Fruit fly (Drosophila melanogaster): ENCODE data around the gene borr.

The borr gene

DNA sequence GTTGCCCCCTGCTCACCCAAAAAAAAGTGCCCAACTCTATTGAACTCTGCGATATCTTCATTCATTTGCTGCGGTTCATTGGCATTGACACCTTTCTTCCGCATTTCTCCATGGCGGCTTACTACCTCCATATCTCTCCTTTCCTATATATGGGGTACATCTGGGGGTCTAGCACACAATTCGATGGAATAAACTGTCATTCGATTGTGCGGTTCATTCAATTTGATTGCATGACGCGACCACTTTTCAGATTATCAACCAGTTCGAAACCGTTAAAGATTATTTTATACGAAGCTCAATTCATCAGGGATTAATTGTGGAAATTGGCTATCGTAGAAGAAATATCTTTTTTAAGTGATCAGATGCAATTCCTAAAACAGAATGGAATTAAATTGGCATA, 39.3 kb downstream of the borr start:
- peak; percentile 92 for TF ChIP-seq svp (GFP tag)
- TF ChIP-seq CG10669 (GFP tag; optimal IDR thresholded peaks at IDR 0.05), result no peak
- peak; percentile 21 for TF ChIP-seq vri (GFP tag; optimal IDR thresholded peaks at IDR 0.05)

DNA sequence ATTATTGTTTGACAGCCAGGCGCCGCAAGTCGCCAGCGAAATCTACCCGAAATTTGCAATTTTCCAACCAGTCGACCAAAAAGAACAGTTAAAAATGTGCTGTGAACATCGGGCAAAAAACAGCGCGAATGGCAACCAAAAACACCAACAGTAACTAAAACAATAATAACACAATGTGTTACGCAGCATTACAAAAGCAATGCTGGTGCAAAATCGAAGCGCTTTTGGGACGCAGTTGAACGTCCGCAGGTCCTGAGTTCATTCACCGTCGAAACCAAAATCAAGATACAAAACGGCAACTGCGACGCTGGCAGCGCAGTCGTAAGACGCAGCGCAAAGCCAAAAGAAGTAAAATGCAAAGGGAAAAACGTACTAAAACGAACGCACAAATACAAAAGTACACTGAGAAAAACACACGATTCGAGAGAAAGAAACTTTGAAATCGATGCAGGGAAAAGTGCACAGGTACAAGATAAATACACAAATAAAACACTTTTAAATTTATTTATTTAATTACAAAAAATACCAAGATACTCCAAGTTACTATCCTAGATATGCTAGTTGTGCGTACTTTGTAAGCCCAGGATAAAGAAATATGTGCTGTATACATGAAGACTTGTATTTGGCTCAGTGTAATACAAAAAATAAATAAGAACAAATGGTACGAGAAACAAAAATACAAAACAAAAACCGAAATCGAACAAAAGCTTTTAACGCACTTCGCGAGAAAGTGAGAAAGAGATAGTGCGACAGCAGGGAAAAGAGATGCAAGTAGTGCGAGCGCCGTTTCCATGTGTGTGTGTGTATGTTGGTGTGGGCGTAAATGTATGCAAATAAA, 41.8 kb downstream of the borr start:
- TF ChIP-seq CG4318 (GFP tag; optimal IDR thresholded peaks at IDR 0.05), result peak; percentile 56
- peak; percentile 94 for TF ChIP-seq Hr39 (GFP tag; optimal IDR thresholded peaks at IDR 0.05)
- TF ChIP-seq CG8319 (GFP tag; optimal IDR thresholded peaks at IDR 0.05), result peak; percentile 85
- peak; percentile 98 for TF ChIP-seq Met (GFP tag; optimal IDR thresholded peaks at IDR 0.05)
- TF ChIP-seq Hr4 (GFP tag; optimal IDR thresholded peaks at IDR 0.05), result peak; percentile 49
- peak; percentile 89 to 94 for TF ChIP-seq ss (GFP tag; optimal IDR thresholded peaks at IDR 0.05)
- TF ChIP-seq OdsH (GFP tag; optimal IDR thresholded peaks at IDR 0.05), result peak; percentile 92
- TF ChIP-seq CG11762 (GFP tag; optimal IDR thresholded peaks at IDR 0.05; ENCODE audit: insufficient read depth), result peak; percentile 83
- peak; percentile 82 for TF ChIP-seq Sox14 (GFP tag; optimal IDR thresholded peaks at IDR 0.05)
- peak; percentile 96 for TF ChIP-seq cyc (GFP tag; optimal IDR thresholded peaks at IDR 0.05)
- peak; percentile 24 for TF ChIP-seq dac (GFP tag; optimal IDR thresholded peaks at IDR 0.05)
- peak; percentile 94 for TF ChIP-seq CG34406 (GFP tag; optimal IDR thresholded peaks at IDR 0.05)
- peak; percentile 64; the same call in 1 of the 3 replicates for TF ChIP-seq CG6163 (GFP tag; IDR thresholded peaks at IDR 0.05)
- peak; percentile 90 for TF ChIP-seq dsx (GFP tag; optimal IDR thresholded peaks at IDR 0.05; ENCODE audit: poor library complexity, severe bottlenecking)
- peak; percentile 98 for TF ChIP-seq esn (GFP tag; optimal IDR thresholded peaks at IDR 0.05)
- peak; percentile 92 for TF ChIP-seq Ets96B (tag; optimal IDR thresholded peaks at IDR 0.05)
- peak; percentile 92 for TF ChIP-seq CG6792 (GFP tag; optimal IDR thresholded peaks at IDR 0.05)
- TF ChIP-seq fd85E (GFP tag; optimal IDR thresholded peaks at IDR 0.05), result peak; percentile 29
- peak; percentile 96 for TF ChIP-seq CG31627 (GFP tag; optimal IDR thresholded peaks at IDR 0.05)
- TF ChIP-seq CG32006 (GFP tag; optimal IDR thresholded peaks at IDR 0.05), result peak; percentile 83
- peak; percentile 87 for TF ChIP-seq Eip93F (GFP tag; optimal IDR thresholded peaks at IDR 0.05)
- peak; percentile 75 for TF ChIP-seq Lpt (GFP tag; optimal IDR thresholded peaks at IDR 0.05)
- TF ChIP-seq Sox15 (GFP tag; optimal IDR thresholded peaks at IDR 0.05), result peak; percentile 85
- TF ChIP-seq topi (GFP tag; optimal IDR thresholded peaks at IDR 0.05), result peak; percentile 98
- TF ChIP-seq net (GFP tag; optimal IDR thresholded peaks at IDR 0.05), result peak; percentile 83
- TF ChIP-seq spab (GFP tag; optimal IDR thresholded peaks at IDR 0.05), result peak; percentile 91
- peak; percentile 91 for TF ChIP-seq lz (GFP tag; optimal IDR thresholded peaks at IDR 0.05)
- peak; percentile 96 for TF ChIP-seq Smox (GFP tag; optimal IDR thresholded peaks at IDR 0.05)
- TF ChIP-seq Ets21C (GFP tag; optimal IDR thresholded peaks at IDR 0.05), result peak; percentile 89
- peak; percentile 86 for TF ChIP-seq CG16779 (tag; optimal IDR thresholded peaks at IDR 0.05)
- TF ChIP-seq CG9139 (GFP tag; optimal IDR thresholded peaks at IDR 0.05), result peak; percentile 78
- peak; percentile 95 for TF ChIP-seq Blimp-1 (GFP tag; optimal IDR thresholded peaks at IDR 0.05)
- TF ChIP-seq CG8119 (GFP tag; IDR thresholded peaks at IDR 0.05), result peak; percentile 84
- TF ChIP-seq Eip75B (GFP tag; optimal IDR thresholded peaks at IDR 0.05), result peak; percentile 77
- TF ChIP-seq fkh (GFP tag; optimal IDR thresholded peaks at IDR 0.05), result peak; percentile 65
- peak; percentile 89 for TF ChIP-seq CG10669 (GFP tag; optimal IDR thresholded peaks at IDR 0.05)
- TF ChIP-seq CG15336 (GFP tag; IDR thresholded peaks at IDR 0.05), result peak; percentile 86
- TF ChIP-seq Hr38 (GFP tag; optimal IDR thresholded peaks at IDR 0.05), result no peak
- TF ChIP-seq eg (GFP tag; IDR thresholded peaks at IDR 0.05), result peak; percentile 68; the same call in 2 of the 3 replicates
- peak; percentile 98 for TF ChIP-seq svp (GFP tag)
- TF ChIP-seq salr (GFP tag; optimal IDR thresholded peaks at IDR 0.05), result peak; percentile 37 to 91
- peak; percentile 85 for TF ChIP-seq CG6276 (GFP tag; optimal IDR thresholded peaks at IDR 0.05)
- TF ChIP-seq CG1621 (tag; optimal IDR thresholded peaks at IDR 0.05), result peak; percentile 75
- peak; percentile 86 for TF ChIP-seq CG3032 (tag; optimal IDR thresholded peaks at IDR 0.05)
- peak; percentile 94 for TF ChIP-seq acj6 (GFP tag; optimal IDR thresholded peaks at IDR 0.05)
- peak; percentile 91 for TF ChIP-seq CG3919 (GFP tag; optimal IDR thresholded peaks at IDR 0.05)
- TF ChIP-seq pdm3 (GFP tag; optimal IDR thresholded peaks at IDR 0.05), result peak; percentile 90
